Worm (Caenorhabditis elegans) whole organism, L4 larva: ENCODE data around the gene irg-4.

Experiments used
- ceh-28 ChIP-seq: fragments of 150-350 bp; optimal IDR thresholded peaks from 2 replicates; lab custom pipeline; 2014; ENCODE audit warnings: missing biosample characterization, missing genetic modification reagents, missing genetic modification characterization
- mep-1 ChIP-seq: fragments of 150-350 bp; sonication (generic microtip); optimal IDR thresholded peaks from 3 replicates; lab custom pipeline; 2014; ENCODE audit warnings: missing biosample characterization, missing genetic modification characterization
- set-16 ChIP-seq: fragments of 200-800 bp; sonication (Bioruptor generic); IDR thresholded peaks from 2 replicates; pipeline ENCODE4 v1.3.6; 2022; ENCODE audit warnings: missing genetic modification reagents, missing genetic modification characterization, missing compliant biosample characterization
- unc-130 ChIP-seq: sonication (generic microtip); optimal IDR thresholded peaks from 2 replicates; lab custom pipeline; 2016; ENCODE audit warnings: missing genetic modification reagents, missing genetic modification characterization, missing compliant biosample characterization
- unc-39 ChIP-seq: sonication (generic microtip); optimal IDR thresholded peaks from 2 replicates; lab custom pipeline; 2017; ENCODE audit warnings: missing biosample characterization, missing genetic modification characterization

ce11 chrIV:12443936-12444335 lies 8.3 kb downstream of the irg-4 start, which contains the start of gene C25G4.2:
- TF ChIP-seq unc-130 (no peak), set-16 (GFP tag; lab: Robert Waterston, UW) (no peak), mep-1 (tag; lab: Kevin White, UChicago) (no peak), ceh-28 (tag; lab: Kevin White, UChicago) (no peak), unc-39 (tag; lab: Kevin White, UChicago) (no peak)
